Fruit fly (Drosophila melanogaster) whole organism: ENCODE results near the gene CG14013.

Source experiments
- CG8478 ChIP-seq: fragments of >200 bp; optimal IDR thresholded peaks from 2 replicates; lab custom pipeline; 2018; ENCODE audit warnings: inconsistent platforms
- Dll ChIP-seq: fragments of >200 bp; optimal IDR thresholded peaks from 2 replicates; lab custom pipeline; 2017
- EcR ChIP-seq, 2 experiments: fragments of >200 bp; optimal IDR thresholded peaks; 2 replicates each; lab custom pipeline; 2017; ENCODE audit warnings: missing biosample characterization in 2 of 2, missing genetic modification characterization in 2 of 2, missing genetic modification reagents in 2 of 2
- pan ChIP-seq: fragments of >200 bp; optimal IDR thresholded peaks from 2 replicates; lab custom pipeline; 2017
- psq ChIP-seq: fragments of >200 bp; optimal IDR thresholded peaks from 2 replicates; lab custom pipeline; 2017
- usp ChIP-seq: fragments of >200 bp; optimal IDR thresholded peaks from 2 replicates; lab custom pipeline; 2017; ENCODE audit warnings: missing biosample characterization, missing genetic modification characterization, mixed read lengths

The CG14013 gene

DNA sequence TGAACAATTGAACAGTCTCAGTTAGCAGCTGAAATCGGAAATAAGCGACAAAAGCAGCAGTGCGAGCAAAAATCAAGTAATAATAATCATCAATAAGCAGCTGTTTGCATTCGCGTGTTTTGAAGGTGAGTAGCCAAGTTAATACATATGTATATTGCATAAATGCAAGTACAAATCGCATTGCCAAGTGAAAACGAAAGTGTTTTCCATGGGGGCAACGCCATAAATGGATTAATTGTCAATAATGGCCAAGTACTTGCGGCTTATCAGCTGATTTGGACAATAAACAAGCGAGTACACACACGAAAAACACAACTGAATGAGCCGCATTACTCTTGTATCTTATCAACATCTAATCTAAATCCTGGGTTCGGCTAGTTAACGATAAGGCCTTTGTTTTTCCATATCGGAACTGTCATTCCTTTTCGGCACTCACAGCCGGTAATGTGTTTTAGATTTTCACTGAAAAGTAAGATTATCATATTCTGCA, 6.3 kb downstream of the CG14013 start:
- TF ChIP-seq Dll (lab: Kevin White, UChicago) (no peak), psq (lab: Kevin White, UChicago) (no peak), pan (lab: Kevin White, UChicago) (no peak), usp (no peak), CG8478 (lab: Kevin White, UChicago) (no peak), EcR (GFP tag; optimal IDR thresholded peaks at IDR 0.05; lab: Kevin White, UChicago) (no peak)

DNA sequence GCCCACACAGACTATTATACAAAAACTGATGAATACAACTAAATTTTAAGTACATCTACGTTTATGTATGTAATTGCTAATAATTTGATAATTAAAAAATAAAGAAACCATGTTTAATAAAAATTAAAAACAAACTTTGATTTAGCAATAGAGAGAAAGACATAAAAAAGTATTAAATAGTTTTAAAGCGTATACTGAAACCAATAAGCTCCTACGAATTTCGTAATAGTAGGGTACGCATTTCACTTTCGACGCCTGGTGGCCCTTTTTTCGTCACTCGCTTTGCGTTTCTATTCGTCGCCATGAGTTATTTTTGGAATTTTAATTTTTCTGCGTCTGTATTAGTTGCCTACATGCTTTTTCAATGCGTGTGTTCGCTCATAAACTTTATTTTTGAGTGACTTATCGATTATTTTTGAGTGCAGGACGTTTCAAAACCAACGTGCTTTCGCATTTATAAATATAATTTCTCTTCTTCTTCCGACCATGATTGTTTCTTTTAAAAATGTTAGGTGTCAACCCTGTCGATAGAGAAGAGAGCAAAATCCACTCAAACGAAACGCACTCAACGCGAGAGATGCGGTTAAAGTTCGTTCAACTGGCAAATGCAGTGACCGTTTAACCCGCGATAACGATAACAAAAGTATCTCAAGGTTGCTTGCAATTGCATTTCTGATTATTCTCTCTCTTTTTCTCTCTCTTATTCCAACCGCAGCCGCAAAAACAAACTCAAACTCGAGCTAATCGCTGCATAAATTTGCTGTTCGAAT, 6.9 kb downstream of the CG14013 start, which contains the start of gene Oscillin:
TSS of gene Oscillin (plus strand) at position 569 of the 770 bp plus-strand sequence.
- no peak for TF ChIP-seq CG8478 (lab: Kevin White, UChicago)
- no peak for TF ChIP-seq usp
- no peak for TF ChIP-seq pan (lab: Kevin White, UChicago)
- no peak for TF ChIP-seq psq (lab: Kevin White, UChicago)
- no peak for TF ChIP-seq EcR (GFP tag; optimal IDR thresholded peaks at IDR 0.05; lab: Kevin White, UChicago)
- no peak for TF ChIP-seq Dll (lab: Kevin White, UChicago)

DNA sequence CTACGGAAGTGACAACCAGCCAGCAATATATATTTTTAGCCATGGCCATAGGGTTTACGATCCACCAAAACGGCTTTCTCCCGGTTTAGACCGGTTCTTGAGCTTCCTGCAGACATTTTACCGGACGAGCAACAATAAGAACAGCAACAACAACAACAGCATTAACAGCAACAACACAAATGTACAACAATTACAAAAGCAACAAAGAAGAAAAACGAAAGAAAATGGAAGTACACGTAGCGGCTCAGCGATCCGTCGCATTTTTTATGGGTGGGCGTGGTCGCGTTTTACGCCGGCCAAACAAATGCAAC, 7.5 kb downstream of the CG14013 start:
- no peak for TF ChIP-seq usp
- no peak for TF ChIP-seq CG8478 (lab: Kevin White, UChicago)
- no peak for TF ChIP-seq EcR (GFP tag; optimal IDR thresholded peaks at IDR 0.05; lab: Kevin White, UChicago)
- no peak for TF ChIP-seq Dll (lab: Kevin White, UChicago)
- TF ChIP-seq pan (lab: Kevin White, UChicago), result no peak
- no peak for TF ChIP-seq psq (lab: Kevin White, UChicago)

DNA sequence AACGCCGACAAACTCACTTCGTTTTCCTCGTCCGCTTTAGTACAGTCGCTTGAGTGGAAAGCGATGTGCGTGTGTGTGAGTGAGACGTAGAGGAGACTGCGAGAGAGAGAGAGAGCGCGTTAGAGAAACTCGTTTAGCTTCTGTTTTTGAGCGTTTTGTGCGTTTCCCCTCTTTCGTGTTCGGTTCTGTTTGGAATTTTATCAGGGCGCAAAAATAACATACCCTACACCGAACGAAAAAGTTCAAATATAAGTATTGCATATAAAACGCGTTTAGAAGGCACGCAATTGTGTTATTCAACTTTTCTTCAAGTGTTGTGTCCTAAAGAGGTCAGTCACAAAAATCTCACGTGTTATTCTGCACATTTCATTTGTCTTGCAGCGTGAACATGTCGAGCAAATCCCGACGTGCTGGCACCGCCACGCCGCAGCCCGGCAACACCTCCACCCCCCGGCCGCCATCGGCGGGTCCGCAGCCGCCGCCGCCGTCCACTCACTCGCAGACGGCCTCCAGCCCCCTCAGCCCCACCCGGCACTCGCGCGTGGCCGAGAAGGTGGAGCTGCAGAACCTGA, 10.6 kb downstream of the CG14013 start:
- TF ChIP-seq usp (no peak), CG8478 (lab: Kevin White, UChicago) (no peak), pan (lab: Kevin White, UChicago) (no peak), Dll (lab: Kevin White, UChicago) (no peak), EcR (GFP tag; optimal IDR thresholded peaks at IDR 0.05; lab: Kevin White, UChicago) (no peak), psq (lab: Kevin White, UChicago) (no peak)

DNA sequence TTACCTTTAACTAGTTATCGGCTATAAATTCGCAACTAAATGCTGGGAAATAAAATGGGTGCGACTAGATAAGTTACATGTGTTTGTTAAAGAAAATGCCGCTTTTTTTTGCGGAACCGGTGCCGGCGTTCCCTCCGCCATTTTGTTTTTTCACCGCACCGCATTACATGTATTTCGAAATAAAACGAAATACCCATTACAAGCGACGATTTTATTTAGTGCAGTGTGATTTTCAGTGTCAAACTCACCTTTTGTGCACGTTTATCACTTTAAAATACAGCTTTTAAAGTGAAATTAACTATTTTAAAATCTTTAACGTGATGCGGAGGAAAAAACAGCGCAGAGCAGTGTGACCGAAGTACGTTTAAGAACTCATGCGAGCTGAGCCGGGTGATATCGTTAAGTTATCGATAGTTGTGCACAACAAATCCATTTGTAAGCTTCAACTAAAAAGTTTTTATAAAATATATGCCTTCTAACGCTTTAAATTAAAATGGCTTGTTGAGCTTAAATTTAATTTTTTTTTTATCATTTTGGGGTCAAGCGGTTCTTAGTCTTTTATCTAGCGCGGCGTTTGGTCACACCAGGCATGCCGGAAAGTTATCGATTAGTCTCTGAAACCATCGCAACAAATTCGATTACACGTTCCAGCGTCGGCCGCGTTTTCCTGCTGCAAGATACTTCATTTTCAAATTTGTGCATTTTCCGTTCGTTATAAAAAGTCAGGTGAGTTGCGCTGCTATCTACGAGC, 11.5 kb downstream of the CG14013 start, which contains the start of the genes Hel25E and Lam:
TSS of gene Hel25E (minus strand) at position 380 of the 751 bp plus-strand sequence.
TSS of gene Lam (plus strand) at position 546 of the 751 bp plus-strand sequence.
- TF ChIP-seq EcR (GFP tag; optimal IDR thresholded peaks at IDR 0.05; lab: Kevin White, UChicago) (no peak), pan (lab: Kevin White, UChicago) (no peak), CG8478 (lab: Kevin White, UChicago) (no peak), usp (no peak)

DNA sequence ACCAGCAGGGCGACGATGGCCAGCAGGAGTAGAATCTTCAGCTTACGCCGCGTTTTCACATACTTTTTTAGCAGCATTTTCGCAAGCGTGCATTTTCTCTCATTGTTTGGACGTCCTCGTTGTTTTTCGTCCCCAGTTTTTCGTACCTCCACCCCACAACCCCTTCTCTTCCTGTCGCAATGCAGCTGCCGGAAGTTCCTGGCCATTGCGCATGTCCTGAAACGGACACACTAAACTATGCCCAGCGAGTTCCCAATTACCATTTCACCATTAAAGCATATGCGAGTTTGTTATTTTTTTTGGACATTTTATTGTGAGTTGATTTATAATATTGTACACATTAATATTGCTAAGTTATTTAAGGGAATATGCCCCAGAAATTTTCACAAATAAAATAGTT, 14.6 kb downstream of the CG14013 start, which contains the start of gene CG14015:
TSS of gene CG14015 (minus strand) at position 163 of the 400 bp plus-strand sequence.
- TF ChIP-seq usp, result no peak
- TF ChIP-seq psq (lab: Kevin White, UChicago), result no peak
- TF ChIP-seq pan (lab: Kevin White, UChicago), result no peak
- no peak for TF ChIP-seq EcR (GFP tag; optimal IDR thresholded peaks at IDR 0.05; lab: Kevin White, UChicago)
- TF ChIP-seq Dll (lab: Kevin White, UChicago), result no peak
- TF ChIP-seq CG8478 (lab: Kevin White, UChicago), result no peak

DNA sequence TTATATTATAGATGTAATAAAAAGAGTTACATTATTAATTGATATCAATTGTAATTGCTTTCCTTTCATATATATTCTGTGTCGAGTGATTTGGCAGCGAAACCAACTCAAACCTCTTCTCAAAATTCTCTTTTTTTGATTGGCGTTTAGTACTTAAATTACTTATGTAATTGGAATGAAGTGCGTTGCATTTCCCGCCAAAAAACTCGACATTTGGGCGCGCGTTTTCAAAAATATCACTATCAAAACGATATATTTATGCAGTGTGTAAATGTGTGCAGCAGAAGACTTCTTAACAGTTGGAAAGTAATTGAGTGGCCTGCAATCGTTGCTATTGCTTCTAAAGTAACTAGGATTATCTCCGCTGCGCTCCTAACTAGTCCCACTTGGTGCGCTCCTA, 16.6 kb downstream of the CG14013 start:
- TF ChIP-seq EcR (GFP tag; optimal IDR thresholded peaks at IDR 0.05; lab: Kevin White, UChicago) (no peak), Dll (lab: Kevin White, UChicago) (no peak), CG8478 (lab: Kevin White, UChicago) (no peak), usp (no peak), psq (lab: Kevin White, UChicago) (no peak)

DNA sequence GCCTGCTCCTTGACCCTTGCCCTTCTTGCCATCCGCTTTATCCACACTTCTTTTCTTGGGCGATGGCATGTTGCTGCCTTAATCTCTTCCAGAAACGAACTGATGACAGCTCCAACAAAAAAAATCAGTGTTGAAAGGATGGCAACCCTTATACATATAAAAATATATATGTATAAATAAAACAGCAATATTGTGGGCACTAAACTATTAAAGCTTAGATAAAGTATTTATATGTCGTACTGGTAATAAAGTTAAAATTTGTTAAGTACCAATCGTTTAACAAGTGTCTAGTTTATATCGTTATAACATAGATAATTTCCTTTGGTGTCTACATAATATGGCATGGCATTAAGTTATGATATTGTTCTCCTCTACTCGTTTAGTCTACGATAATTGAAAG, 17.0 kb downstream of the CG14013 start, which contains the start of gene tomb:
TSS of gene tomb (minus strand) at position 101 of the 400 bp plus-strand sequence.
- TF ChIP-seq CG8478 (lab: Kevin White, UChicago) (no peak), pan (lab: Kevin White, UChicago) (no peak), psq (lab: Kevin White, UChicago) (no peak), Dll (lab: Kevin White, UChicago) (no peak), EcR (GFP tag; optimal IDR thresholded peaks at IDR 0.05; lab: Kevin White, UChicago) (no peak), usp (no peak)

DNA sequence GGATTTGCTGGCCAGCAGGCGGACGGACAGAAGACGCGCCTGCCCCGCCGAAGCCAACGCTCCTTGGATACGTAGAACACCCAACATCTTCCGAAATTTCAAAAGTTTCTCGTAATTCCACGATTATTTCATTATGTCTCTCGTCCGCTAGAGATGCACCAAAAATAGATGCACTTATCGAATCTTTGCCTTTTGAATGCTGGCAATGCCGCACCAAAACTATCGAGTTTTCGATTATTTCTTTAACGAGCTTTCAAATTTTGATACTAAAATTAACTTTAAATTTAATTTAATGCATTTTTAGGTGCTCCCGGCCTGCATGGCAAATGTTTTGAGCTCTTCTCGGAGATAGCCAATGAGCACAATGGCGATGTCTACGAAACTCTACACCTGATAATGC, 21.6 kb downstream of the CG14013 start, which contains the start of gene Coq6:
TSS of gene Coq6 (minus strand) at position 163 of the 400 bp plus-strand sequence.
- TF ChIP-seq pan (lab: Kevin White, UChicago), result no peak
- TF ChIP-seq Dll (lab: Kevin White, UChicago), result no peak
- TF ChIP-seq psq (lab: Kevin White, UChicago), result no peak
- TF ChIP-seq EcR (GFP tag; optimal IDR thresholded peaks at IDR 0.05; lab: Kevin White, UChicago), result no peak
- TF ChIP-seq CG8478 (lab: Kevin White, UChicago), result no peak
- no peak for TF ChIP-seq usp

DNA sequence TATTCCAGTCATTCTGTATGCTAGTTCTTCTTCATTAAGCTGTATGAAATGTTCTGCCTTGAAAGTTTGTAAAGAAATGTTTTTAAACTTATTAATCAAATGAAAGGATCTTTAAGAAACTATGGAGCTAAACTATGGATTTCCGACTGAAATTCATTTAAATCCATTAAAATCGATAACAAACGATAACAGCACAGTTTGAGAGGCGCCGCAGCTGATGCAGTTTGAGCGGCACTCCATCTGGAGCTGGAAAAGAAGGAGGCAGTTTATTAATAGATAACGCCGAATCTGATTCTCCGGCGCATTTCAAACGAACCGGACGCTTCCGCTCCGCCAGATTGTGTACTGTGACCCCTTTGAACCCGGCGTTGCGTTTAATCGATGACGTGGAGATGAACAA, 25.8 kb downstream of the CG14013 start, which contains the start of gene CG31915:
TSS of gene CG31915 (plus strand) at position 263 of the 400 bp plus-strand sequence.
- no peak for TF ChIP-seq psq (lab: Kevin White, UChicago)

DNA sequence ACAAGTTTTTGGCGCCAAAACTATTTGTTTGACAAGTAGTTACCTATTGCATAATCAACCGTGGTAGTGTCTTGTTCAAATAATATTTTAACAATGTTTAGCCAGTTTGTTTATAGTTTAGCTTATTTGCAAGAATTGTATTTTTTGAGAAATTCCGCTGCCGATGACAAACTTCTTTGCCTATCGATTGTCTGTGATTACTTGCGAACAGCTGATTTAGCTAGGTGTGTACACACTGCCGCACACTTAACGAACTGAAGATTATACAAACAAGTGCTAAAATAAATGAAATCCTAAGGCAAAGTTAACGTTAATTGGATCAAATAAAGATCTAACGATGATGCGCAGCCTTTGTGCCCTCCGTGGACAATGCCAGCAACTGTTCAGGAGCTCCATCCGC, 26.9 kb downstream of the CG14013 start, which contains the start of gene Cox11:
TSS of gene Cox11 (plus strand) at position 220 of the 400 bp plus-strand sequence.
- TF ChIP-seq psq (lab: Kevin White, UChicago), result no peak
- TF ChIP-seq EcR (GFP tag; optimal IDR thresholded peaks at IDR 0.05; lab: Kevin White, UChicago), result no peak
- TF ChIP-seq CG8478 (lab: Kevin White, UChicago), result no peak
- no peak for TF ChIP-seq Dll (lab: Kevin White, UChicago)
- no peak for TF ChIP-seq pan (lab: Kevin White, UChicago)
- no peak for TF ChIP-seq usp
